Worm (Caenorhabditis elegans): Measurements from ENCODE around the gene F08H9.3.

The F08H9.3 gene

DNA sequence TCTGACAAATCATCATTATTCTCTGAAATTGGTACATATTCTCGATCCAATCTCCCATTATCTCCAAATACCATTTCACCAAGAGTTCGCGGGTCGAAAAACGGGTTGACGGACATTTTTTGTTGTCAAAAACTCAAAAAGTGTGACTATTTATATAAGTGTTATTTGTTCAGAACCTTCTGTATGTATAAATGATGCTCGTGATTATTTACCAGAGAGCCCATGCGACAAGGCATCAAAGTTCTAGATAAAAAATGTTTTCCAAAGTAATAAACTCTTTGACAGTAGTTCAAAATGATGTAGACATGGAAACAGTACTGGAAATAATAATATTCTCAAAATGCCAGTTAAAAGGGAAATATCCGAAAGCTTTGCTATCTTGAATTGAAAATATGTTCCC is 485 bp downstream of the F08H9.3 start:
- no peak for TF ChIP-seq tab-1 (GFP tag; IDR thresholded peaks at IDR 0.05)
- TF ChIP-seq klf-2 (GFP tag; conservative IDR thresholded peaks at IDR 0.05): no peak
- no peak for TF ChIP-seq flt-1 (GFP tag; IDR thresholded peaks at IDR 0.05)
- no peak for TF ChIP-seq ztf-23 (GFP tag; IDR thresholded peaks at IDR 0.05)
- no peak for TF ChIP-seq cog-1 (tag; optimal IDR thresholded peaks at IDR 0.05)
- TF ChIP-seq ztf-29 (GFP tag; IDR thresholded peaks at IDR 0.05): no peak
- no peak for TF ChIP-seq ref-1 (GFP tag; conservative IDR thresholded peaks at IDR 0.05)
- TF ChIP-seq T22C8.4 (GFP tag; IDR thresholded peaks at IDR 0.05): no peak
- no peak for TF ChIP-seq med-1 (GFP tag; optimal IDR thresholded peaks at IDR 0.05; ENCODE audit: insufficient read depth)

- TF ChIP-seq T22C8.4 (GFP tag; IDR thresholded peaks at IDR 0.05) (no peak), med-1 (GFP tag; optimal IDR thresholded peaks at IDR 0.05; ENCODE audit: insufficient read depth) (no peak), klf-2 (GFP tag; conservative IDR thresholded peaks at IDR 0.05) (no peak)
Observed at ce11 chrV:14460615-14461102, 2.5 kb downstream of the F08H9.3 start, which contains the start of gene F08H9.2. F08H9.2 (plus strand) TSS chrV:14460665.

DNA sequence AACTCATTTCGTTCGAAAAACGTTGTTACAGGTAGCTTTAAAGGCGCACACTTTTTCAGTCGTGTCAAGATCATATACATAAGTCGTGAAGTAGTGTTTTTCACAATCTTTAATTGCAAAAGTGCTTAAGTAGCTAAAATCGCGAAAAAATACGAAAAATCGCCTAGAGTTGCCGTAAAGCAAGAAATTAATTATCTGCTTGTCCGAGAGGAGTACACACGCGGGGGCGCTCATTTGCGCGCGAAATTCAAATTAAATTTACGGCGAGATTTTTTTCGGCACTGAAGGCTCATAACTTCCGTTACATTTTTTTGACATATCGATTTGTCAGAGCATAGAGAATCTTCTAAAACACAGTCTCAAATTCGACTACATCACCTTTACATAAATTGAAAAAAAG is 3.0 kb downstream of the F08H9.3 start:
- TF ChIP-seq tab-1 (GFP tag; IDR thresholded peaks at IDR 0.05): no peak
- TF ChIP-seq flt-1 (GFP tag; IDR thresholded peaks at IDR 0.05): no peak
- TF ChIP-seq ztf-29 (GFP tag; IDR thresholded peaks at IDR 0.05): no peak
- TF ChIP-seq ztf-23 (GFP tag; IDR thresholded peaks at IDR 0.05): no peak
- no peak for TF ChIP-seq ref-1 (GFP tag; conservative IDR thresholded peaks at IDR 0.05)
- TF ChIP-seq med-1 (GFP tag; optimal IDR thresholded peaks at IDR 0.05; ENCODE audit: insufficient read depth): no peak
- TF ChIP-seq cog-1 (tag; optimal IDR thresholded peaks at IDR 0.05): no peak
- TF ChIP-seq klf-2 (GFP tag; conservative IDR thresholded peaks at IDR 0.05): no peak
- no peak for TF ChIP-seq T22C8.4 (GFP tag; IDR thresholded peaks at IDR 0.05)

- TF ChIP-seq T22C8.4 (GFP tag; IDR thresholded peaks at IDR 0.05): no peak
- TF ChIP-seq tab-1 (GFP tag; IDR thresholded peaks at IDR 0.05): no peak
- no peak for TF ChIP-seq ztf-23 (GFP tag; IDR thresholded peaks at IDR 0.05)
- no peak for TF ChIP-seq med-1 (GFP tag; optimal IDR thresholded peaks at IDR 0.05; ENCODE audit: insufficient read depth)
- TF ChIP-seq flt-1 (GFP tag; IDR thresholded peaks at IDR 0.05): no peak
- TF ChIP-seq ztf-29 (GFP tag; IDR thresholded peaks at IDR 0.05): no peak
- TF ChIP-seq cog-1 (tag; optimal IDR thresholded peaks at IDR 0.05): no peak
- no peak for TF ChIP-seq ref-1 (GFP tag; conservative IDR thresholded peaks at IDR 0.05)
- no peak for TF ChIP-seq klf-2 (GFP tag; conservative IDR thresholded peaks at IDR 0.05)
Observed at ce11 chrV:14457070-14457469, 6.1 kb downstream of the F08H9.3 start, which contains the start of gene coh-3. coh-3 (plus strand) TSS chrV:14457422.

ce11 chrV:14456626-14457025 is 6.5 kb downstream of the F08H9.3 start, which contains the start of gene bmk-1:
bmk-1 (minus strand) TSS chrV:14456984.
- TF ChIP-seq ztf-23 (GFP tag; IDR thresholded peaks at IDR 0.05): no peak
- TF ChIP-seq ztf-29 (GFP tag; IDR thresholded peaks at IDR 0.05): no peak
- no peak for TF ChIP-seq tab-1 (GFP tag; IDR thresholded peaks at IDR 0.05)
- no peak for TF ChIP-seq T22C8.4 (GFP tag; IDR thresholded peaks at IDR 0.05)
- no peak for TF ChIP-seq ref-1 (GFP tag; conservative IDR thresholded peaks at IDR 0.05)
- TF ChIP-seq cog-1 (tag; optimal IDR thresholded peaks at IDR 0.05): no peak
- TF ChIP-seq klf-2 (GFP tag; conservative IDR thresholded peaks at IDR 0.05): no peak
- TF ChIP-seq flt-1 (GFP tag; IDR thresholded peaks at IDR 0.05): no peak
- TF ChIP-seq med-1 (GFP tag; optimal IDR thresholded peaks at IDR 0.05; ENCODE audit: insufficient read depth): no peak

- TF ChIP-seq cog-1 (tag; optimal IDR thresholded peaks at IDR 0.05) (no peak), flt-1 (GFP tag; IDR thresholded peaks at IDR 0.05) (no peak), med-1 (GFP tag; optimal IDR thresholded peaks at IDR 0.05; ENCODE audit: insufficient read depth) (no peak), tab-1 (GFP tag; IDR thresholded peaks at IDR 0.05) (no peak), klf-2 (GFP tag; conservative IDR thresholded peaks at IDR 0.05) (no peak), ztf-23 (GFP tag; IDR thresholded peaks at IDR 0.05) (no peak), T22C8.4 (GFP tag; IDR thresholded peaks at IDR 0.05) (no peak), ztf-29 (GFP tag; IDR thresholded peaks at IDR 0.05) (no peak), ref-1 (GFP tag; conservative IDR thresholded peaks at IDR 0.05) (no peak)
Observed at ce11 chrV:14449397-14449796, 13.7 kb downstream of the F08H9.3 start, which contains the start of gene F23B12.7. F23B12.7 (plus strand) TSS chrV:14449697.

DNA sequence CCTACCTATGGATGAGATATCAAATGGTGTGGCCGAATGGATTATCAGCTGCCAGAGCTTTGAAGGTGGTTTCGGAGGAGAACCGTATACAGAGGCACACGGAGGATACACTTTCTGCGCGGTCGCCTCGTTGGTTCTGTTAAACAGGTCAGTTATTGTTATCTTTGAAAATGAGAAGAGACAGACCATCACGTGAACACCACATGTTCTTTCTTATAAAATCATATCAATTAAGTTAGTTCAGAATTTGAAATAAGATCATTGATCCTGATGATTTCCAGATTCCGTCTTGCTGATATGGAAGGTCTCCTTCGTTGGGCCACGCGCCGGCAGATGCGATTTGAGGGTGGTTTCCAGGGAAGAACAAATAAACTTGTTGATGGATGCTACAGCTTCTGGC is 14.5 kb downstream of the F08H9.3 start:
- TF ChIP-seq tab-1 (GFP tag; IDR thresholded peaks at IDR 0.05) (no peak), med-1 (GFP tag; optimal IDR thresholded peaks at IDR 0.05; ENCODE audit: insufficient read depth) (no peak), ref-1 (GFP tag; conservative IDR thresholded peaks at IDR 0.05) (no peak), klf-2 (GFP tag; conservative IDR thresholded peaks at IDR 0.05) (no peak), ztf-29 (GFP tag; IDR thresholded peaks at IDR 0.05) (no peak), T22C8.4 (GFP tag; IDR thresholded peaks at IDR 0.05) (no peak), flt-1 (GFP tag; IDR thresholded peaks at IDR 0.05) (no peak), ztf-23 (GFP tag; IDR thresholded peaks at IDR 0.05) (no peak), cog-1 (tag; optimal IDR thresholded peaks at IDR 0.05) (no peak)

- TF ChIP-seq flt-1 (GFP tag; IDR thresholded peaks at IDR 0.05): no peak
- no peak for TF ChIP-seq ref-1 (GFP tag; conservative IDR thresholded peaks at IDR 0.05)
- TF ChIP-seq klf-2 (GFP tag; conservative IDR thresholded peaks at IDR 0.05): no peak
- no peak for TF ChIP-seq ztf-29 (GFP tag; IDR thresholded peaks at IDR 0.05)
- TF ChIP-seq tab-1 (GFP tag; IDR thresholded peaks at IDR 0.05): no peak
- no peak for TF ChIP-seq cog-1 (tag; optimal IDR thresholded peaks at IDR 0.05)
- no peak for TF ChIP-seq ztf-23 (GFP tag; IDR thresholded peaks at IDR 0.05)
- no peak for TF ChIP-seq med-1 (GFP tag; optimal IDR thresholded peaks at IDR 0.05; ENCODE audit: insufficient read depth)
- TF ChIP-seq T22C8.4 (GFP tag; IDR thresholded peaks at IDR 0.05): no peak
Observed at ce11 chrV:14447240-14447763, 15.8 kb downstream of the F08H9.3 start, which contains the start of the genes dlat-1 and fntb-1. dlat-1 (minus strand) TSS chrV:14447290. fntb-1 (plus strand) TSS chrV:14447651.

DNA sequence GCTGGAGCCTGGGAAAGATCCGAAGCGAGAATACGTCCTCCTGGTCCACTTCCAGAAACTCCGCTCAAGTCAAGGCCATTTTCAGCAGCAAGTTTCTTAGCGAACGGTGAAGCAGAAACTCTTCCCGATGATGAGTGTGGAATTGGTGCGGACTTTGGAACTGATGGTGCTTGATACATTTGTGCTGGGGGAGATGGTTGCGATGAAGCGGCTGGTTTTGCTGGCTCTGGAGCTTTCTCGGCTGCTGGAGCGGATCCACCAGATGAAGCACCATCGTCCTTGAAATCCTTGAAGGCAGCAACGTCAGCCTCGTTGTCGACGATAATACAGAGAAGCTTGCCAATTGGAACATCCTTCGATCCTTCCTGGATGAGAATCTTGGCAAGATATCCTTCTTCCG is 16.7 kb downstream of the F08H9.3 start:
- TF ChIP-seq ztf-23 (GFP tag; IDR thresholded peaks at IDR 0.05) (no peak), T22C8.4 (GFP tag; IDR thresholded peaks at IDR 0.05) (no peak), cog-1 (tag; optimal IDR thresholded peaks at IDR 0.05) (no peak), klf-2 (GFP tag; conservative IDR thresholded peaks at IDR 0.05) (no peak), flt-1 (GFP tag; IDR thresholded peaks at IDR 0.05) (no peak), med-1 (GFP tag; optimal IDR thresholded peaks at IDR 0.05; ENCODE audit: insufficient read depth) (no peak), tab-1 (GFP tag; IDR thresholded peaks at IDR 0.05) (no peak), ref-1 (GFP tag; conservative IDR thresholded peaks at IDR 0.05) (no peak), ztf-29 (GFP tag; IDR thresholded peaks at IDR 0.05) (no peak)
